Comparison of ENCODE assay signal across 3 fruit fly cellular contexts in genomic region chr3L:1200357-1201051, dm6.
TF ChIP-seq lines count a peak whose summit lies in the region.

TSS of gene mwh (plus strand) at chr3L:1200786.

- no peak for TF ChIP-seq CTCF in whole organism, embryonic (GFP tag; optimal IDR thresholded peaks at IDR 0.05; lab: Kevin White, UChicago)

TF ChIP-seq in whole organism, embryonic, 481 proteins besides CTCF, POLR2A, EP300 and RAD21 (continues in another document):
- no peak for TF ChIP-seq NFAT (GFP tag; IDR thresholded peaks at IDR 0.05; lab: Robert Waterston, UW)
- TF ChIP-seq Hmr (GFP tag; optimal IDR thresholded peaks at IDR 0.05; lab: Kevin White, UChicago): no peak
- TF ChIP-seq Awh (GFP tag; IDR thresholded peaks at IDR 0.05; lab: Robert Waterston, UW): no peak
- no peak for TF ChIP-seq CG4707 (GFP tag; optimal IDR thresholded peaks at IDR 0.05; lab: Kevin White, UChicago)
- no peak for TF ChIP-seq CG11504 (tag; optimal IDR thresholded peaks at IDR 0.05; lab: Kevin White, UChicago)
- no peak for TF ChIP-seq Spps (tag; optimal IDR thresholded peaks at IDR 0.05; lab: Kevin White, UChicago)
- no peak for TF ChIP-seq CG8290 (GFP tag; optimal IDR thresholded peaks at IDR 0.05; lab: Kevin White, UChicago)
- TF ChIP-seq CG8290 (tag; optimal IDR thresholded peaks at IDR 0.05; lab: Kevin White, UChicago): peak in 1 of 2 experiments; percentile 4
- TF ChIP-seq Optix (GFP tag; IDR thresholded peaks at IDR 0.05; lab: Robert Waterston, UW): no peak
- TF ChIP-seq Drgx (GFP tag; IDR thresholded peaks at IDR 0.05; lab: Robert Waterston, UW): no peak
- TF ChIP-seq CG9876 (GFP tag; optimal IDR thresholded peaks at IDR 0.05; lab: Kevin White, UChicago): no peak
- TF ChIP-seq nerfin-1 (tag; optimal IDR thresholded peaks at IDR 0.05; lab: Kevin White, UChicago): no peak
- 0 out of 2 replicates have a peak, but pooled peaks have one; percentile 32 for TF ChIP-seq vvl (GFP tag; IDR thresholded peaks at IDR 0.05; lab: Robert Waterston, UW)
- TF ChIP-seq CG12299 (tag; optimal IDR thresholded peaks at IDR 0.05; lab: Kevin White, UChicago): no peak
- no peak for TF ChIP-seq pnt (GFP tag; optimal IDR thresholded peaks at IDR 0.05; lab: Kevin White, UChicago)
- TF ChIP-seq CG17361 (GFP tag; IDR thresholded peaks at IDR 0.05; lab: Robert Waterston, UW): no peak
- no peak for TF ChIP-seq ap (GFP tag; IDR thresholded peaks at IDR 0.05; lab: Robert Waterston, UW)
- TF ChIP-seq ac (GFP tag; optimal IDR thresholded peaks at IDR 0.05; lab: Kevin White, UChicago): no peak
- no peak for TF ChIP-seq seq (GFP tag; IDR thresholded peaks at IDR 0.05; lab: Robert Waterston, UW)
- no peak for TF ChIP-seq CG6791 (GFP tag; IDR thresholded peaks at IDR 0.05; lab: Robert Waterston, UW; ENCODE audit: partially characterized antibody)
- TF ChIP-seq Med (GFP tag; lab: Kevin White, UChicago): peak; percentile 35
- no peak for TF ChIP-seq CG4730 (GFP tag; IDR thresholded peaks at IDR 0.05; lab: Robert Waterston, UW)
- no peak for TF ChIP-seq CG34224 (GFP tag; IDR thresholded peaks at IDR 0.05; lab: Robert Waterston, UW; ENCODE audit: partially characterized antibody)
- peak; percentile 16 for TF ChIP-seq sens (GFP tag; lab: Kevin White, UChicago)
- no peak for TF ChIP-seq CG17802 (tag; optimal IDR thresholded peaks at IDR 0.05; lab: Kevin White, UChicago)
- no peak for TF ChIP-seq wek (GFP tag; optimal IDR thresholded peaks at IDR 0.05; lab: Kevin White, UChicago)
- TF ChIP-seq Meics (GFP tag; optimal IDR thresholded peaks at IDR 0.05; lab: Kevin White, UChicago): no peak
- TF ChIP-seq CG2120 (GFP tag; optimal IDR thresholded peaks at IDR 0.05; lab: Kevin White, UChicago): no peak
- no peak for TF ChIP-seq Ets97D (GFP tag; optimal IDR thresholded peaks at IDR 0.05; lab: Kevin White, UChicago)
- peak; percentile 5 for TF ChIP-seq Deaf1 (tag; optimal IDR thresholded peaks at IDR 0.05; lab: Kevin White, UChicago)
- TF ChIP-seq CG13775 (GFP tag; optimal IDR thresholded peaks at IDR 0.05; lab: Kevin White, UChicago): no peak
- no peak for TF ChIP-seq CG12219 (GFP tag; optimal IDR thresholded peaks at IDR 0.05; lab: Kevin White, UChicago)

TF ChIP-seq in whole organism, prepupa, 60 proteins besides CTCF, POLR2A, EP300 and RAD21:
- TF ChIP-seq CG6808 (GFP tag; optimal IDR thresholded peaks at IDR 0.05; lab: Kevin White, UChicago) (no peak), ss (GFP tag; optimal IDR thresholded peaks at IDR 0.05; lab: Kevin White, UChicago) (no peak), CG4318 (GFP tag; optimal IDR thresholded peaks at IDR 0.05; lab: Kevin White, UChicago) (peak; percentile 72), CG32006 (GFP tag; optimal IDR thresholded peaks at IDR 0.05; lab: Kevin White, UChicago) (peak; percentile 86), CG10631 (GFP tag; optimal IDR thresholded peaks at IDR 0.05; lab: Kevin White, UChicago) (no peak), fd59A (GFP tag; optimal IDR thresholded peaks at IDR 0.05; lab: Kevin White, UChicago) (no peak), CG8319 (GFP tag; optimal IDR thresholded peaks at IDR 0.05; lab: Kevin White, UChicago) (no peak), dac (GFP tag; optimal IDR thresholded peaks at IDR 0.05; lab: Kevin White, UChicago) (peak; percentile 60), salr (GFP tag; optimal IDR thresholded peaks at IDR 0.05; lab: Kevin White, UChicago) (peak in 1 of 2 experiments; percentile 35), spab (GFP tag; optimal IDR thresholded peaks at IDR 0.05; lab: Kevin White, UChicago) (no peak), CG6163 (GFP tag; IDR thresholded peaks at IDR 0.05; lab: Robert Waterston, UW) (peak; percentile 30; the same call in 1 of the 3 replicates), achi (GFP tag; optimal IDR thresholded peaks at IDR 0.05; lab: Kevin White, UChicago) (no peak), OdsH (GFP tag; optimal IDR thresholded peaks at IDR 0.05; lab: Kevin White, UChicago) (no peak), Hr4 (GFP tag; optimal IDR thresholded peaks at IDR 0.05; lab: Kevin White, UChicago) (peak; percentile 53), Blimp-1 (GFP tag; optimal IDR thresholded peaks at IDR 0.05; lab: Kevin White, UChicago) (no peak), CG1621 (tag; optimal IDR thresholded peaks at IDR 0.05; lab: Kevin White, UChicago) (no peak), Eip78C (GFP tag; lab: Kevin White, UChicago) (peak; percentile 36), CG8119 (GFP tag; IDR thresholded peaks at IDR 0.05; lab: Robert Waterston, UW) (0 out of 3 replicates have a peak, but pooled peaks have one; percentile 31), CG6276 (GFP tag; optimal IDR thresholded peaks at IDR 0.05; lab: Kevin White, UChicago) (peak; percentile 4), Lpt (GFP tag; optimal IDR thresholded peaks at IDR 0.05; lab: Kevin White, UChicago) (no peak), CG10669 (GFP tag; optimal IDR thresholded peaks at IDR 0.05; lab: Kevin White, UChicago) (no peak), eg (GFP tag; IDR thresholded peaks at IDR 0.05; lab: Robert Waterston, UW) (0 out of 3 replicates have a peak, but pooled peaks have one; percentile 31), Eip93F (GFP tag; optimal IDR thresholded peaks at IDR 0.05; lab: Kevin White, UChicago) (no peak)

TF ChIP-seq in whole organism, pupa, 21 proteins besides CTCF, POLR2A, EP300 and RAD21:
- TF ChIP-seq Snoo (tag; optimal IDR thresholded peaks at IDR 0.05; lab: Kevin White, UChicago): no peak
- TF ChIP-seq Pif1A (GFP tag; optimal IDR thresholded peaks at IDR 0.05; lab: Kevin White, UChicago): no peak
- peak; percentile 31 for TF ChIP-seq CG14655 (GFP tag; optimal IDR thresholded peaks at IDR 0.05; lab: Kevin White, UChicago)
- no peak for TF ChIP-seq rn (GFP tag; IDR thresholded peaks at IDR 0.05; lab: Robert Waterston, UW)
- TF ChIP-seq CG8301 (tag; optimal IDR thresholded peaks at IDR 0.05; lab: Kevin White, UChicago): peak; percentile 41
TF ChIP-seq in whole organism, pupa: peak in this region for 2.
